Worm (Caenorhabditis elegans) whole organism, early embryonic: ENCODE measurements around the gene F42C5.6.

ENCODE experiments used
- B0310.2 ChIP-seq: sonication (generic microtip); optimal IDR thresholded peaks from 2 replicates; lab custom pipeline; 2016; ENCODE audit warnings: mild to moderate bottlenecking, missing genetic modification characterization, missing compliant biosample characterization
- aly-1 ChIP-seq: sonication (generic microtip); optimal IDR thresholded peaks from 2 replicates; lab custom pipeline; 2016; ENCODE audit warnings: missing genetic modification characterization, missing compliant biosample characterization
- ama-1 ChIP-seq: fragments of 150-350 bp; optimal IDR thresholded peaks from 2 replicates; lab custom pipeline; 2014
- ceh-13 ChIP-seq: fragments of 200-800 bp; sonication (Bioruptor generic); optimal IDR thresholded peaks from 2 replicates; lab custom pipeline; 2018; ENCODE audit warnings: mild to moderate bottlenecking, missing genetic modification characterization, missing compliant biosample characterization
- flt-1 ChIP-seq: fragments of 200-800 bp; sonication (Bioruptor generic); IDR thresholded peaks from 2 replicates; pipeline ENCODE4 v1.3.6; 2022; ENCODE audit warnings: missing genetic modification characterization, missing compliant biosample characterization
- hmbx-1 ChIP-seq: sonication (generic microtip); optimal IDR thresholded peaks from 2 replicates; lab custom pipeline; 2016; ENCODE audit warnings: mild to moderate bottlenecking, missing genetic modification characterization, missing compliant biosample characterization
- hmg-4 ChIP-seq: fragments of 200-800 bp; sonication (Bioruptor generic); optimal IDR thresholded peaks from 2 replicates; lab custom pipeline; 2018; ENCODE audit warnings: mild to moderate bottlenecking, missing genetic modification characterization, missing compliant biosample characterization
- hnd-1 ChIP-seq: sonication (generic microtip); optimal IDR thresholded peaks from 2 replicates; lab custom pipeline; 2016; ENCODE audit warnings: missing genetic modification characterization, missing compliant biosample characterization

DNA sequence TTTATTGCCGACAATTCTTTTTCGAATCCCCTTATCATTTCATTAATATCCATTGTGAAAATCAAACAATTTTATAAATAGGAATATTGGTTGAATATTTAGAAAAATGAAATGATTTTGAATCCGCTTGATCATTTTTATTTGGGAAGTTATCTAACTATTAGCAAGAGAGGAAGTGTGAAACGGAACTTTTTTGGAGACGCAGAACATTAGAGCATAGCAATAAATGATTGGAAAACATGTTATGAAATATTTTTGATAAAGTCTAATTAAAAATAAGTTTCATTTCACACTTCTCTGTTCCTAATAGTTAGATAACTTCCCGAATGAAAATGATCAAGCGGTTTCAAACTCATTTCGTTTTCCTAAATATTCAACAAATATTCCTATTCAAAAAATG is 21.4 kb downstream of the F42C5.6 start, which contains the start of gene F42C5.3:
- TF ChIP-seq hnd-1 (tag; lab: Kevin White, UChicago) (no peak), hmbx-1 (tag; lab: Kevin White, UChicago) (no peak), ceh-13 (GFP tag; lab: Kevin White, UChicago) (no peak), ama-1 (lab: Kevin White, UChicago) (no peak), flt-1 (GFP tag; lab: Robert Waterston, UW) (no peak), aly-1 (tag; lab: Kevin White, UChicago) (no peak), B0310.2 (tag; lab: Kevin White, UChicago) (no peak), hmg-4 (no peak)
